Worm (Caenorhabditis elegans) whole organism, late embryonic: Measurements from ENCODE around the gene Y69A2AR.16.

ENCODE experiments used
- C08G9.2 ChIP-seq: sonication (generic microtip); optimal IDR thresholded peaks from 2 replicates; lab custom pipeline; 2016; ENCODE audit warnings: mild to moderate bottlenecking, missing genetic modification characterization, moderate library complexity, missing compliant biosample characterization
- C38D4.7 ChIP-seq: fragments of 200-800 bp; sonication (Bioruptor generic); optimal IDR thresholded peaks from 2 replicates; lab custom pipeline; 2018; ENCODE audit warnings: mild to moderate bottlenecking, missing genetic modification characterization, moderate library complexity, missing compliant biosample characterization
- F13H6.1 ChIP-seq: sonication (generic microtip); optimal IDR thresholded peaks from 2 replicates; lab custom pipeline; 2016; ENCODE audit warnings: missing genetic modification characterization, missing compliant biosample characterization
- ama-1 ChIP-seq: fragments of 150-350 bp; optimal IDR thresholded peaks from 2 replicates; lab custom pipeline; 2014
- ceh-19 ChIP-seq: fragments of 200-800 bp; sonication (Bioruptor generic); optimal IDR thresholded peaks from 2 replicates; lab custom pipeline; 2018; ENCODE audit warnings: mild to moderate bottlenecking, missing genetic modification characterization, missing compliant biosample characterization
- ceh-22 ChIP-seq: sonication (generic microtip); optimal IDR thresholded peaks from 2 replicates; lab custom pipeline; 2017; ENCODE audit warnings: missing biosample characterization, missing genetic modification characterization
- ceh-24 ChIP-seq: sonication (generic microtip); optimal IDR thresholded peaks from 2 replicates; lab custom pipeline; 2016; ENCODE audit warnings: mild to moderate bottlenecking, missing genetic modification characterization, missing compliant biosample characterization
- ceh-31 ChIP-seq: sonication (generic microtip); optimal IDR thresholded peaks from 2 replicates; lab custom pipeline; 2016; ENCODE audit warnings: missing genetic modification characterization, missing compliant biosample characterization
- ceh-48 ChIP-seq: sonication (generic microtip); optimal IDR thresholded peaks from 2 replicates; lab custom pipeline; 2016; ENCODE audit warnings: missing genetic modification characterization, inconsistent platforms, missing compliant biosample characterization
- ceh-6 ChIP-seq: fragments of 200-800 bp; sonication (Bioruptor generic); optimal IDR thresholded peaks from 2 replicates; lab custom pipeline; 2018; ENCODE audit warnings: mild to moderate bottlenecking, missing genetic modification characterization, missing compliant biosample characterization
- ceh-9 ChIP-seq: sonication (generic microtip); optimal IDR thresholded peaks from 2 replicates; lab custom pipeline; 2016; ENCODE audit warnings: mild to moderate bottlenecking, missing genetic modification characterization, inconsistent platforms, missing compliant biosample characterization
- ets-4 ChIP-seq: sonication (generic microtip); optimal IDR thresholded peaks from 2 replicates; lab custom pipeline; 2016; ENCODE audit warnings: missing genetic modification characterization, missing compliant biosample characterization
- eyg-1 ChIP-seq: sonication (generic microtip); optimal IDR thresholded peaks from 2 replicates; lab custom pipeline; 2016; ENCODE audit warnings: missing genotype, missing genetic modification characterization, missing compliant biosample characterization
- fkh-10 ChIP-seq: fragments of 150-350 bp; optimal IDR thresholded peaks from 2 replicates; lab custom pipeline; 2014; ENCODE audit warnings: missing biosample characterization, missing genetic modification reagents, missing genetic modification characterization
- hlh-15 ChIP-seq: sonication (generic microtip); optimal IDR thresholded peaks from 2 replicates; lab custom pipeline; 2016; ENCODE audit warnings: missing genetic modification characterization, missing compliant biosample characterization
- hlh-30 ChIP-seq: sonication (generic microtip); optimal IDR thresholded peaks from 2 replicates; lab custom pipeline; 2017; ENCODE audit warnings: antibody characterized with exemption, missing genetic modification characterization, missing compliant biosample characterization; ENCODE audit not compliant: insufficient read depth
- hlh-8 ChIP-seq: sonication (generic microtip); optimal IDR thresholded peaks from 2 replicates; lab custom pipeline; 2016; ENCODE audit warnings: missing genotype, missing genetic modification characterization, missing compliant biosample characterization
- lim-6 ChIP-seq: sonication (generic microtip); optimal IDR thresholded peaks from 2 replicates; lab custom pipeline; 2016; ENCODE audit warnings: missing genetic modification characterization, missing compliant biosample characterization
- mec-3 ChIP-seq: sonication (generic microtip); optimal IDR thresholded peaks from 2 replicates; lab custom pipeline; 2016; ENCODE audit warnings: borderline replicate concordance, missing genetic modification characterization, missing compliant biosample characterization
- nfya-1 ChIP-seq: sonication (generic microtip); optimal IDR thresholded peaks from 2 replicates; lab custom pipeline; 2017; ENCODE audit warnings: missing genetic modification characterization, mild to moderate bottlenecking, missing compliant biosample characterization, antibody characterized with exemption, moderate library complexity
- nhr-232 ChIP-seq: sonication (generic microtip); optimal IDR thresholded peaks from 2 replicates; lab custom pipeline; 2016; ENCODE audit warnings: missing genetic modification characterization, missing compliant biosample characterization
- odd-2 ChIP-seq: sonication (generic microtip); optimal IDR thresholded peaks from 2 replicates; lab custom pipeline; 2017; ENCODE audit warnings: antibody characterized with exemption, mild to moderate bottlenecking, missing genetic modification characterization, missing compliant biosample characterization
- pag-3 ChIP-seq: sonication (generic microtip); optimal IDR thresholded peaks from 2 replicates; lab custom pipeline; 2016; ENCODE audit warnings: missing compliant biosample characterization, missing genetic modification characterization, borderline replicate concordance
- pax-1 ChIP-seq: fragments of 150-350 bp; optimal IDR thresholded peaks from 2 replicates; lab custom pipeline; 2014; ENCODE audit warnings: missing biosample characterization, missing genetic modification characterization
- pha-4 ChIP-seq: fragments of 150-350 bp; optimal IDR thresholded peaks from 2 replicates; lab custom pipeline; 2018; ENCODE audit warnings: missing biosample characterization, missing genetic modification reagents, missing genetic modification characterization
- pqm-1 ChIP-seq: sonication (generic microtip); optimal IDR thresholded peaks from 2 replicates; lab custom pipeline; 2016; ENCODE audit warnings: missing genetic modification characterization, missing compliant biosample characterization
- pros-1 ChIP-seq: fragments of 150-350 bp; optimal IDR thresholded peaks from 2 replicates; lab custom pipeline; 2014; ENCODE audit warnings: missing biosample characterization, missing genetic modification reagents, missing genetic modification characterization
- ref-2 ChIP-seq: sonication (generic microtip); optimal IDR thresholded peaks from 2 replicates; lab custom pipeline; 2016; ENCODE audit warnings: missing genetic modification characterization, missing compliant biosample characterization
- sox-2 ChIP-seq: fragments of 200-800 bp; sonication (Bioruptor generic); IDR thresholded peaks from 2 replicates; pipeline ENCODE4 v1.3.6; 2022; ENCODE audit warnings: missing genetic modification reagents, missing genetic modification characterization, missing compliant biosample characterization
- sox-4 ChIP-seq: sonication (generic microtip); optimal IDR thresholded peaks from 2 replicates; lab custom pipeline; 2017; ENCODE audit warnings: mild to moderate bottlenecking, missing genetic modification characterization, inconsistent platforms, missing compliant biosample characterization
- tbx-2 ChIP-seq: sonication (generic microtip); optimal IDR thresholded peaks from 2 replicates; lab custom pipeline; 2016; ENCODE audit warnings: missing genetic modification characterization, missing compliant biosample characterization
- tbx-7 ChIP-seq: sonication (generic microtip); optimal IDR thresholded peaks from 2 replicates; lab custom pipeline; 2016; ENCODE audit warnings: missing genotype, missing genetic modification characterization, missing compliant biosample characterization
- ttx-3 ChIP-seq: sonication (generic microtip); optimal IDR thresholded peaks from 2 replicates; lab custom pipeline; 2016; ENCODE audit warnings: missing genetic modification reagents, missing genetic modification characterization, missing compliant biosample characterization
- unc-86 ChIP-seq: sonication (generic microtip); optimal IDR thresholded peaks from 2 replicates; lab custom pipeline; 2016; ENCODE audit warnings: missing genetic modification characterization, missing compliant biosample characterization
- ztf-16 ChIP-seq: sonication (generic microtip); optimal IDR thresholded peaks from 2 replicates; lab custom pipeline; 2017; ENCODE audit warnings: missing genetic modification characterization, missing compliant biosample characterization

The Y69A2AR.16 gene

DNA sequence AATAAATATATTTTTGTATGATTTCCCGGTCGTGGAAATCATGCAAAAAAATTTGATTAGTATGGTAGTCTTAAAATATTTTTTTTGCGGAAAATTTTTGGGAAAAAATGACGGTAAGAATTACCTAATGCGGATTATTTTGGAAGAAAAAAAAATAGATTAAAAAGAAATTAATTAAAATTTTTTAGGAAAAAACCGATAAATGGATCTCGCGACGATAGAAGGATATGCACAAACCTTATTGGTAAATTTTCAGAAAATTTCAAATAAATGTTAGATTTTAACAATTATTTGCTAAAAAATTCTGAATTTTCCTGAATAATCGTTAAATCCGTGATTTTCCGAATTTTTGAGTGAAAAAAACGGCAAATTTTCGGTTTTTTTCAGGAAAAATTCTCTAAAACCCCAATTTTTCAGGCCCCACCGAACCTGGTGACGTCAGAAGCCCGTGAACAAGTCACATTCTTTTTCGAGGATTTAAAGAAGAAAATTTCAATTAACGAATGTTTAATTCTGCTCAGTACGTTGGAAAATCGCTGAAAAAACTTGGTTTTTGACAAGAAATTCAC is at the start of gene Y69A2AR.16:
Gene Y69A2AR.16, plus strand, starts transcription at position 189 of the 569 bp plus-strand sequence.
- TF ChIP-seq ceh-9 (tag; lab: Kevin White, UChicago) = no peak
- TF ChIP-seq nfya-1 (tag; lab: Kevin White, UChicago) = no peak
- TF ChIP-seq hlh-30 (tag; lab: Kevin White, UChicago) = no peak
- TF ChIP-seq tbx-2 (tag; lab: Kevin White, UChicago) = no peak
- TF ChIP-seq ceh-6 (GFP tag; lab: Kevin White, UChicago) = no peak
- TF ChIP-seq sox-4 = no peak
- no peak for TF ChIP-seq pag-3 (tag; lab: Kevin White, UChicago)
- no peak for TF ChIP-seq ref-2 (tag; lab: Kevin White, UChicago)
- no peak for TF ChIP-seq pros-1 (tag; lab: Kevin White, UChicago)
- TF ChIP-seq hlh-15 (tag; lab: Kevin White, UChicago) = no peak
- TF ChIP-seq ttx-3 (tag; lab: Kevin White, UChicago) = no peak
- TF ChIP-seq pha-4 (tag; lab: Kevin White, UChicago) = no peak
- TF ChIP-seq ceh-22 (tag; lab: Kevin White, UChicago) = no peak
- TF ChIP-seq nhr-232 (tag; lab: Kevin White, UChicago) = no peak

DNA sequence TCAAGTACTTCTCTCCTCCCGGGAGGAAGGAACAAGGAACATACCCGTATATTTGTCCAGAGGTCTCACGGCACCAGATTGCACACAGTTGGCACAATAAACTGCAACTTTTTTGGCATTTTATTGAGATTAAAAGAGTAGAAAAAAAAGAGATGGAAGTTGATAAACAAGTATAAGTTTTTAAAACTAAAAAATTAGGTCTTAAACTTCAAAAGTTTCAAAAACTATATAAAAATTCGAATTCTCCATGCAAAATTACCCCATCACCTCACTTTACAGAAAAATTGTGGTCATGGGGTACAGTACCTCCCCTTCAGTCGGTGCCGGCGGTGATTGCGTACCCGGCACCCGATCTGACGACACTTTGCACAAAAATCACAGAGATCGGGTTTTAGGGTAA is 46.4 kb upstream of the Y69A2AR.16 start, which contains the start of gene C45G7.13:
Gene C45G7.13, minus strand, starts transcription at position 101 of the 400 bp plus-strand sequence.
- TF ChIP-seq mec-3 (tag; lab: Kevin White, UChicago) = no peak
- no peak for TF ChIP-seq ets-4 (tag; lab: Kevin White, UChicago)
- no peak for TF ChIP-seq tbx-7 (tag; lab: Kevin White, UChicago)
- TF ChIP-seq eyg-1 (tag; lab: Kevin White, UChicago) = no peak

DNA sequence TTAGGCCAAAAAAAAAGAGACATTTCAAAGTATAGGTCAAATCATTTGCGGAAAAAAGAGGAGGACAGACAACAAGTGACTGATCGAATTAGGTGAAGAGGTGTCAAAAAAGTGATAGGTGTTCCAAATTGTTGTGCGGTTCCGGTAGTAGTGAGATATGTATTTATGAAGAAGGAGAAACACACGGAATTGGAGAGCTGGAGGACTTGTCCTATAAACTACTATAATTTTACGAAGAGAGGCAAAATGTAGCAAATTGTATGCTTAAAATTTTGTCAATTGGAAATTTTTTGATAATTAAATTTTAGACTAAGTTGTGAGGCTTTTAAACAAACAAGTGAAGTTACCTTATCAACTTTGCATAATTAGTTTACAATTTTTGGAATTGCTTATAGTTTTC is 45.9 kb upstream of the Y69A2AR.16 start:
- TF ChIP-seq ceh-48 (no peak), pqm-1 (no peak), unc-86 (tag; lab: Kevin White, UChicago) (no peak), pax-1 (no peak), ceh-22 (tag; lab: Kevin White, UChicago) (no peak), ceh-19 (GFP tag; lab: Kevin White, UChicago) (no peak), hlh-8 (no peak), ref-2 (tag; lab: Kevin White, UChicago) (no peak), sox-2 (GFP tag; lab: Robert Waterston, UW) (no peak)

DNA sequence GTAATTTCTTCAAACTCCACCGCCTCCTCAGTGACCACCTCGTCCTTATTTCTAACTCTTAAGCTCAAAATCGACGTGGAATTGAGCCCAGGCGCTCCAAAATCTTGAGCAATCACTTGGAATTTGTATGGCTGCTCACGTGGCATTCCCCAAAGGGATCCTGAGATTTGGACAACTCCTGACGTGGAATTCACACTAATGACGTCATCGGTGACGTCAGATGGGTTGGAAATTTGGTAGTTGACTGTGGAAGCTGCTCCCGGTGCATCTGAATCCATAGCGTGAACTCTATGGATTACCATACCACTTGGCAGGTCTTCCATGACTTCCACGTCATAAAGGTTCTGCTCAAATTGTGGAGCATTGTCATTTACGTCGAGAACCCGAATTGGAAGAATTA is 42.5 kb upstream of the Y69A2AR.16 start:
- no peak for TF ChIP-seq ceh-31
- no peak for TF ChIP-seq ceh-9 (tag; lab: Kevin White, UChicago)
- no peak for TF ChIP-seq ama-1 (lab: Kevin White, UChicago)
- TF ChIP-seq ttx-3 (tag; lab: Kevin White, UChicago) = no peak
- no peak for TF ChIP-seq ceh-22 (tag; lab: Kevin White, UChicago)
- TF ChIP-seq unc-86 (tag; lab: Kevin White, UChicago) = no peak
- no peak for TF ChIP-seq C08G9.2 (tag; lab: Kevin White, UChicago)
- no peak for TF ChIP-seq lim-6 (tag; lab: Kevin White, UChicago)
- TF ChIP-seq C38D4.7 (GFP tag; lab: Kevin White, UChicago) = no peak
- TF ChIP-seq hlh-8 = no peak
- no peak for TF ChIP-seq F13H6.1 (tag; lab: Kevin White, UChicago)
- TF ChIP-seq ceh-24 = no peak
- no peak for TF ChIP-seq ceh-48
- TF ChIP-seq pax-1 = no peak
- TF ChIP-seq odd-2 (tag; lab: Kevin White, UChicago) = no peak
- no peak for TF ChIP-seq fkh-10 (GFP tag; lab: Kevin White, UChicago)
- no peak for TF ChIP-seq ztf-16
- no peak for TF ChIP-seq pha-4 (tag; lab: Kevin White, UChicago)
- no peak for TF ChIP-seq tbx-2 (tag; lab: Kevin White, UChicago)
- TF ChIP-seq, all 69 proteins: peak for 0
